Fruit fly (Drosophila melanogaster) whole organism, embryonic: ENCODE data around the gene usp.

Experiments
- Bdp1 ChIP-seq: fragments of 200-800 bp; sonication (Bioruptor generic); optimal IDR thresholded peaks from 3 replicates; lab custom pipeline; 2016; ENCODE audit warnings: missing biosample characterization, missing genetic modification characterization
- CG10321 ChIP-seq: fragments of 200-800 bp; sonication (Bioruptor generic); IDR thresholded peaks from 2 replicates; pipeline ENCODE4 v1.3.6; 2022; ENCODE audit warnings: missing biosample characterization, missing genetic modification characterization
- CG10959 ChIP-seq: fragments of 200-800 bp; sonication (Bioruptor generic); IDR thresholded peaks from 2 replicates; pipeline ENCODE4 v1.3.6; 2022; ENCODE audit warnings: missing biosample characterization, missing genetic modification characterization
- CG11696 ChIP-seq: fragments of 200-800 bp; sonication (Bioruptor generic); IDR thresholded peaks from 2 replicates; pipeline ENCODE4 v1.3.6; 2022; ENCODE audit warnings: missing biosample characterization, missing genetic modification characterization
- CG11723 ChIP-seq: fragments of 200-800 bp; sonication (Bioruptor generic); optimal IDR thresholded peaks from 2 replicates; lab custom pipeline; 2017; ENCODE audit warnings: missing biosample characterization, mild to moderate bottlenecking, missing genetic modification characterization
- CG14667 ChIP-seq: fragments of 200-800 bp; sonication (Bioruptor generic); IDR thresholded peaks from 2 replicates; pipeline ENCODE4 v1.3.6; 2022; ENCODE audit warnings: missing biosample characterization, missing genetic modification characterization
- CG15269 ChIP-seq: fragments of 200-800 bp; sonication (Bioruptor generic); optimal IDR thresholded peaks from 2 replicates; lab custom pipeline; 2018; ENCODE audit warnings: missing biosample characterization, mild to moderate bottlenecking, missing genetic modification characterization, moderate library complexity
- CG16815 ChIP-seq: fragments of 200-800 bp; sonication (Bioruptor generic); optimal IDR thresholded peaks from 3 replicates; lab custom pipeline; 2017; ENCODE audit warnings: missing biosample characterization, mild to moderate bottlenecking, missing genetic modification characterization
- CG17186 ChIP-seq: fragments of 200-800 bp; sonication (Bioruptor generic); optimal IDR thresholded peaks from 3 replicates; lab custom pipeline; 2017; ENCODE audit warnings: missing biosample characterization, missing genetic modification reagents, missing genetic modification characterization
- CG18476 ChIP-seq: fragments of 200-800 bp; sonication (Bioruptor generic); optimal IDR thresholded peaks from 2 replicates; lab custom pipeline; 2016; ENCODE audit warnings: missing biosample characterization, mild to moderate bottlenecking, missing genetic modification characterization
- CG30403 ChIP-seq: fragments of 200-800 bp; sonication (Bioruptor generic); optimal IDR thresholded peaks from 3 replicates; lab custom pipeline; 2016; ENCODE audit warnings: missing biosample characterization, missing genetic modification characterization
- CG31441 ChIP-seq: fragments of 200-800 bp; sonication (Bioruptor generic); IDR thresholded peaks from 2 replicates; pipeline ENCODE4 v1.3.6; 2022; ENCODE audit warnings: missing biosample characterization, missing genetic modification characterization
- CG32772 ChIP-seq: fragments of 200-800 bp; sonication (Bioruptor generic); IDR thresholded peaks from 2 replicates; pipeline ENCODE4 v1.3.6; 2022; ENCODE audit warnings: missing biosample characterization, missing genetic modification characterization
- CG3281 ChIP-seq: fragments of 200-800 bp; sonication (Bioruptor generic); optimal IDR thresholded peaks from 3 replicates; lab custom pipeline; 2017; ENCODE audit warnings: missing biosample characterization, mild to moderate bottlenecking, missing genetic modification characterization
- CG4360 ChIP-seq: fragments of 200-800 bp; sonication (Bioruptor generic); IDR thresholded peaks from 2 replicates; pipeline ENCODE4 v1.3.6; 2022; ENCODE audit warnings: missing biosample characterization, missing genetic modification characterization
- CG6765 ChIP-seq: fragments of 200-800 bp; sonication (Bioruptor generic); optimal IDR thresholded peaks from 3 replicates; lab custom pipeline; 2017; ENCODE audit warnings: missing biosample characterization, mild to moderate bottlenecking, missing genetic modification characterization
- CG7987 ChIP-seq: fragments of 200-800 bp; sonication (Bioruptor generic); optimal IDR thresholded peaks from 2 replicates; lab custom pipeline; 2018; ENCODE audit warnings: missing biosample characterization, mild to moderate bottlenecking, missing genetic modification characterization, moderate library complexity
- CHES-1-like ChIP-seq: fragments of 200-800 bp; sonication (Bioruptor generic); optimal IDR thresholded peaks from 2 replicates; lab custom pipeline; 2016; ENCODE audit warnings: missing biosample characterization, missing genetic modification characterization
- Camta ChIP-seq: fragments of 200-800 bp; sonication (Bioruptor generic); optimal IDR thresholded peaks from 2 replicates; lab custom pipeline; 2016; ENCODE audit warnings: missing biosample characterization, missing genetic modification characterization
- Dek ChIP-seq: fragments of 200-800 bp; sonication (Bioruptor generic); optimal IDR thresholded peaks from 3 replicates; lab custom pipeline; 2019; ENCODE audit warnings: missing biosample characterization, mild to moderate bottlenecking, missing genetic modification characterization, moderate library complexity
- Dp ChIP-seq: fragments of 200-800 bp; sonication (Bioruptor generic); optimal IDR thresholded peaks from 2 replicates; lab custom pipeline; 2018; ENCODE audit warnings: missing biosample characterization, mild to moderate bottlenecking, missing genetic modification characterization, moderate library complexity
- E2f1 ChIP-seq: fragments of 200-800 bp; sonication (Bioruptor generic); IDR thresholded peaks from 2 replicates; pipeline ENCODE4 v1.3.6; 2022; ENCODE audit warnings: missing biosample characterization, missing genetic modification characterization
- H15 ChIP-seq: fragments of 200-800 bp; sonication (Bioruptor generic); IDR thresholded peaks from 3 replicates; pipeline ENCODE4 v1.3.6; 2022; ENCODE audit warnings: missing biosample characterization, missing genetic modification characterization
- Nf-YC ChIP-seq: fragments of 200-800 bp; optimal IDR thresholded peaks from 3 replicates; lab custom pipeline; 2019; ENCODE audit warnings: missing biosample characterization, mild to moderate bottlenecking, missing genetic modification characterization, moderate library complexity
- Opbp ChIP-seq: fragments of 200-800 bp; sonication (Bioruptor generic); IDR thresholded peaks from 3 replicates; pipeline ENCODE4 v1.3.6; 2022; ENCODE audit warnings: missing biosample characterization, missing genetic modification characterization; ENCODE audit not compliant: partially characterized antibody
- Sox100B ChIP-seq: fragments of 200-800 bp; sonication (Bioruptor generic); optimal IDR thresholded peaks from 3 replicates; lab custom pipeline; 2018; ENCODE audit warnings: missing biosample characterization, mild to moderate bottlenecking, missing genetic modification characterization
- TFAM ChIP-seq: fragments of 200-800 bp; sonication (Bioruptor generic); optimal IDR thresholded peaks from 2 replicates; lab custom pipeline; 2017; ENCODE audit warnings: missing biosample characterization, missing genetic modification characterization, inconsistent platforms
- YL-1 ChIP-seq: fragments of 200-800 bp; sonication (Bioruptor generic); optimal IDR thresholded peaks from 3 replicates; lab custom pipeline; 2017; ENCODE audit warnings: missing biosample characterization, mild to moderate bottlenecking, missing genetic modification characterization
- caup ChIP-seq: fragments of 200-800 bp; sonication (Bioruptor generic); optimal IDR thresholded peaks from 3 replicates; lab custom pipeline; 2017; ENCODE audit warnings: missing biosample characterization, mild to moderate bottlenecking, missing genetic modification characterization, moderate library complexity; ENCODE audit not compliant: severe bottlenecking
- cg ChIP-seq: fragments of 200-800 bp; sonication (Bioruptor generic); optimal IDR thresholded peaks from 3 replicates; lab custom pipeline; 2019; ENCODE audit warnings: missing biosample characterization, mild to moderate bottlenecking, missing genetic modification characterization, moderate library complexity
- chinmo ChIP-seq: fragments of 200-800 bp; sonication (Bioruptor generic); IDR thresholded peaks from 4 replicates; pipeline ENCODE4 v1.3.6; 2022; ENCODE audit warnings: missing biosample characterization, missing genetic modification characterization; ENCODE audit not compliant: partially characterized antibody
- crol ChIP-seq: fragments of 200-800 bp; sonication (Bioruptor generic); IDR thresholded peaks from 2 replicates; pipeline ENCODE4 v1.3.6; 2022; ENCODE audit warnings: missing biosample characterization, missing genetic modification characterization
- disco-r ChIP-seq: fragments of 200-800 bp; sonication (Bioruptor generic); optimal IDR thresholded peaks from 2 replicates; lab custom pipeline; 2016; ENCODE audit warnings: missing biosample characterization, missing genetic modification characterization
- fru ChIP-seq: fragments of >200 bp; optimal IDR thresholded peaks from 2 replicates; lab custom pipeline; 2017
- fu2 ChIP-seq: fragments of 200-800 bp; sonication (Bioruptor generic); optimal IDR thresholded peaks from 2 replicates; lab custom pipeline; 2016; ENCODE audit warnings: missing biosample characterization, missing genetic modification characterization
- hb ChIP-seq: fragments of 200-800 bp; sonication (Bioruptor generic); IDR thresholded peaks from 3 replicates; pipeline ENCODE4 v1.3.6; 2022; ENCODE audit warnings: missing biosample characterization, missing genetic modification characterization; ENCODE audit not compliant: partially characterized antibody
- klu ChIP-seq: fragments of 200-800 bp; sonication (Bioruptor generic); IDR thresholded peaks from 2 replicates; pipeline ENCODE4 v1.3.6; 2022; ENCODE audit warnings: missing biosample characterization, missing genetic modification characterization
- lab ChIP-seq: fragments of 200-800 bp; sonication (Bioruptor generic); optimal IDR thresholded peaks from 3 replicates; lab custom pipeline; 2017; ENCODE audit warnings: missing biosample characterization, missing genetic modification characterization, mild to moderate bottlenecking, moderate library complexity, missing genetic modification reagents
- lola ChIP-seq, 3 experiments: fragments of >200 bp in 2 of 3; fragments of 200-800 bp in 1 of 3; sonication (Bioruptor generic) in 1 of 3; optimal IDR thresholded peaks; 2 replicates each; lab custom pipeline; 2017 to 2019; ENCODE audit warnings: missing biosample characterization in 3 of 3, missing genetic modification characterization in 3 of 3, mild to moderate bottlenecking in 1 of 3, moderate library complexity in 1 of 3
- maf-S ChIP-seq: fragments of 200-800 bp; sonication (Bioruptor generic); optimal IDR thresholded peaks from 2 replicates; lab custom pipeline; 2016; ENCODE audit warnings: missing biosample characterization, missing genetic modification characterization
- nau ChIP-seq: fragments of 200-800 bp; sonication (Bioruptor generic); optimal IDR thresholded peaks from 3 replicates; lab custom pipeline; 2017; ENCODE audit warnings: missing biosample characterization, mild to moderate bottlenecking, missing genetic modification characterization, missing genetic modification reagents
- nmo ChIP-seq: fragments of 200-800 bp; sonication (Bioruptor generic); optimal IDR thresholded peaks from 2 replicates; lab custom pipeline; 2018; ENCODE audit warnings: missing biosample characterization, mild to moderate bottlenecking, missing genetic modification characterization, moderate library complexity
- p53 ChIP-seq: fragments of 200-800 bp; sonication (Bioruptor generic); optimal IDR thresholded peaks from 2 replicates; lab custom pipeline; 2016; ENCODE audit warnings: missing biosample characterization, missing genetic modification characterization
- phol ChIP-seq: fragments of 200-800 bp; sonication (Bioruptor generic); optimal IDR thresholded peaks from 3 replicates; lab custom pipeline; 2018; ENCODE audit warnings: missing biosample characterization, mild to moderate bottlenecking, missing genetic modification characterization, moderate library complexity
- repo ChIP-seq: fragments of 200-800 bp; sonication (Bioruptor generic); optimal IDR thresholded peaks from 2 replicates; lab custom pipeline; 2016; ENCODE audit warnings: missing biosample characterization, missing genetic modification characterization
- sob ChIP-seq: fragments of 200-800 bp; sonication (Bioruptor generic); IDR thresholded peaks from 2 replicates; pipeline ENCODE4 v1.3.6; 2022; ENCODE audit warnings: missing biosample characterization, missing genetic modification characterization
- stc ChIP-seq: fragments of 200-800 bp; sonication (Bioruptor generic); IDR thresholded peaks from 2 replicates; pipeline ENCODE4 v1.3.6; 2022; ENCODE audit warnings: missing biosample characterization, missing genetic modification characterization
- trem ChIP-seq: fragments of 200-800 bp; optimal IDR thresholded peaks from 3 replicates; lab custom pipeline; 2019; ENCODE audit warnings: missing biosample characterization, mild to moderate bottlenecking, missing genetic modification characterization, moderate library complexity
- zen ChIP-seq: fragments of 200-800 bp; sonication (Bioruptor generic); optimal IDR thresholded peaks from 3 replicates; lab custom pipeline; 2018; ENCODE audit warnings: missing biosample characterization, mild to moderate bottlenecking, missing genetic modification characterization, moderate library complexity
- zfh1 ChIP-seq: fragments of 200-800 bp; sonication (Bioruptor generic); IDR thresholded peaks from 3 replicates; pipeline ENCODE4 v1.3.6; 2022; ENCODE audit warnings: missing biosample characterization, missing genetic modification characterization
- zfh2 ChIP-seq: fragments of 200-800 bp; sonication (Bioruptor generic); optimal IDR thresholded peaks from 2 replicates; lab custom pipeline; 2016; ENCODE audit warnings: missing biosample characterization, missing genetic modification characterization

Gene usp

DNA sequence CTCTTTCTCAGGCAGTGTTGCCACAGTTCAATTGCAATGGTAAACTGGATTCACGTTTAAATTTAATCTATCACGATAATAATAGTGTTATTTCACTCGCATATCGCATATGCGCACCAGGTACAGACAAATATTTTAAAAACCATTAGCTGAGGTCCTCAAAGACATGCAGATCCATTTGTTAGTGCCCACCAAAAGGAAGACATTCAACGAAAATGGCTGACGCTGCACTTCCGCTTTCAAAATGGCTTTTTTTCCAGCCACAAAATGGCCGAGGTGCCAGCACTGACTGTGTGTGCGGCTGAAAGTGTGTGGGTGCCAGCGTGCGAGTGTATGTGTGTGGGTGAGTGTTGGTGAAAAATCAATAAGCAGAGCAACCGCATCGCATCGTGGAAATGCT is 19.0 kb upstream of the usp start (continued):
- no peak for TF ChIP-seq CG16815
- TF ChIP-seq CG7987 (GFP tag; lab: Kevin White, UChicago), result peak; percentile 16
- TF ChIP-seq E2f1 (GFP tag; lab: Robert Waterston, UW), result no peak
- no peak for TF ChIP-seq maf-S (GFP tag; lab: Kevin White, UChicago)
- no peak for TF ChIP-seq trem (tag; lab: Kevin White, UChicago)
- TF ChIP-seq CG14667 (GFP tag; lab: Robert Waterston, UW), result no peak
- no peak for TF ChIP-seq Dp (GFP tag; lab: Kevin White, UChicago)
- TF ChIP-seq H15 (GFP tag; lab: Robert Waterston, UW), result no peak
- TF ChIP-seq YL-1 (GFP tag; lab: Kevin White, UChicago), result peak; percentile 18
- TF ChIP-seq nau (GFP tag; lab: Kevin White, UChicago), result no peak
- peak; percentile 38 for TF ChIP-seq Dek (tag; lab: Kevin White, UChicago)
- no peak for TF ChIP-seq klu (GFP tag; lab: Robert Waterston, UW)
- peak; percentile 8 for TF ChIP-seq CG30403 (GFP tag; lab: Kevin White, UChicago)
- no peak for TF ChIP-seq CG10321 (GFP tag; lab: Robert Waterston, UW)
- TF ChIP-seq Sox100B, result no peak
- TF ChIP-seq lab, result peak; percentile 35
- no peak for TF ChIP-seq fru (lab: Kevin White, UChicago)
- TF ChIP-seq stc, result 0 out of 2 replicates have a peak, but pooled peaks have one; percentile 19
- TF ChIP-seq CHES-1-like (GFP tag; lab: Kevin White, UChicago), result no peak
- no peak for TF ChIP-seq CG17186 (GFP tag; lab: Kevin White, UChicago)
- peak; percentile 18 for TF ChIP-seq CG11723 (GFP tag; lab: Kevin White, UChicago)
- TF ChIP-seq CG3281, result peak; percentile 47
- TF ChIP-seq CG31441 (GFP tag; lab: Robert Waterston, UW), result peak; percentile 55
- no peak for TF ChIP-seq CG10959 (GFP tag; lab: Robert Waterston, UW)
- peak in 1 of 3 experiments; percentile 45 for TF ChIP-seq lola (GFP tag; optimal IDR thresholded peaks at IDR 0.05; lab: Kevin White, UChicago)
- TF ChIP-seq disco-r (GFP tag; lab: Kevin White, UChicago), result no peak
- no peak for TF ChIP-seq TFAM (GFP tag; lab: Kevin White, UChicago)
- peak; percentile 79 for TF ChIP-seq cg
- TF ChIP-seq chinmo (GFP tag; lab: Robert Waterston, UW), result 0 out of 4 replicates have a peak, but pooled peaks have one; percentile 46
- TF ChIP-seq p53 (GFP tag; lab: Kevin White, UChicago), result no peak
- no peak for TF ChIP-seq CG32772
- peak; percentile 88 for TF ChIP-seq phol (tag; lab: Kevin White, UChicago)
- peak; percentile 62 for TF ChIP-seq nmo (GFP tag; lab: Kevin White, UChicago)
- TF ChIP-seq zfh1, result peak; percentile 39; the same call in 1 of the 3 replicates
- no peak for TF ChIP-seq crol (GFP tag; lab: Robert Waterston, UW)
- TF ChIP-seq CG18476 (GFP tag; lab: Kevin White, UChicago), result no peak
- peak; percentile 30 for TF ChIP-seq zen (tag; lab: Kevin White, UChicago)
- no peak for TF ChIP-seq hb (GFP tag; lab: Robert Waterston, UW)
- TF ChIP-seq Bdp1 (GFP tag; lab: Kevin White, UChicago), result no peak
- no peak for TF ChIP-seq zfh2 (GFP tag; lab: Kevin White, UChicago)
- peak; percentile 48 for TF ChIP-seq Nf-YC (tag; lab: Kevin White, UChicago)
- TF ChIP-seq Opbp (GFP tag; lab: Robert Waterston, UW), result no peak
- 0 out of 2 replicates have a peak, but pooled peaks have one; percentile 34 for TF ChIP-seq sob
- no peak for TF ChIP-seq CG6765 (GFP tag; lab: Kevin White, UChicago)
- TF ChIP-seq fu2 (GFP tag; lab: Kevin White, UChicago), result no peak
- TF ChIP-seq Camta, result no peak
- no peak for TF ChIP-seq CG4360 (GFP tag; lab: Robert Waterston, UW)
- peak; percentile 50 for TF ChIP-seq CG15269
- TF ChIP-seq caup (GFP tag; lab: Kevin White, UChicago), result peak; percentile 48
- TF ChIP-seq repo (GFP tag; lab: Kevin White, UChicago), result no peak
- TF ChIP-seq CG11696, result no peak
